Worm (Caenorhabditis elegans): ENCODE results near the gene cyp-25A6.

- no peak for TF ChIP-seq T22C8.4 (GFP tag; IDR thresholded peaks at IDR 0.05)
- no peak for TF ChIP-seq klf-2 (GFP tag; conservative IDR thresholded peaks at IDR 0.05)
- no peak for TF ChIP-seq flt-1 (GFP tag; IDR thresholded peaks at IDR 0.05)
- TF ChIP-seq cog-1 (tag; optimal IDR thresholded peaks at IDR 0.05): no peak
- no peak for TF ChIP-seq ztf-29 (GFP tag; IDR thresholded peaks at IDR 0.05)
- TF ChIP-seq ref-1 (GFP tag; conservative IDR thresholded peaks at IDR 0.05): no peak
These were observed 42.6 kb upstream of the cyp-25A6 start, which contains the start of gene K08D10.14 for ce11 chrIV:4154641-4155040.

All from whole organism, midembryonic.